Worm (Caenorhabditis elegans) whole organism, L3 larva: ENCODE data around the gene Y40B10A.11.
A peak's percentile ranks its signal among the peaks of the same experiment; 100 is the strongest.

Experiments used
- R02D3.7 ChIP-seq: fragments of 150-350 bp; optimal IDR thresholded peaks from 2 replicates; lab custom pipeline; 2014; ENCODE audit warnings: missing biosample characterization, missing genetic modification characterization
- ama-1 ChIP-seq: fragments of 150-350 bp; optimal IDR thresholded peaks from 2 replicates; lab custom pipeline; 2018
- ceh-16 ChIP-seq: sonication (generic microtip); optimal IDR thresholded peaks from 2 replicates; lab custom pipeline; 2017; ENCODE audit warnings: missing biosample characterization, missing genetic modification characterization
- ceh-28 ChIP-seq: fragments of 150-350 bp; optimal IDR thresholded peaks from 2 replicates; lab custom pipeline; 2014; ENCODE audit warnings: missing biosample characterization, missing genetic modification reagents, missing genetic modification characterization
- ceh-82 ChIP-seq: fragments of 150-350 bp; optimal IDR thresholded peaks from 2 replicates; lab custom pipeline; 2014; ENCODE audit warnings: missing biosample characterization, missing genetic modification characterization
- ceh-9 ChIP-seq: sonication (generic microtip); optimal IDR thresholded peaks from 2 replicates; lab custom pipeline; 2018; ENCODE audit warnings: missing biosample characterization, missing genetic modification characterization
- daf-12 ChIP-seq: fragments of 150-350 bp; optimal IDR thresholded peaks from 2 replicates; lab custom pipeline; 2014; ENCODE audit warnings: missing biosample characterization, missing genetic modification reagents, missing genetic modification characterization
- egl-27 ChIP-seq: sonication (generic microtip); optimal IDR thresholded peaks from 4 replicates; lab custom pipeline; 2017; ENCODE audit warnings: missing biosample characterization, missing genetic modification reagents, missing genetic modification characterization
- egl-5 ChIP-seq: fragments of 150-350 bp; optimal IDR thresholded peaks from 2 replicates; lab custom pipeline; 2017; ENCODE audit warnings: missing biosample characterization, missing genetic modification reagents, missing genetic modification characterization, inconsistent platforms
- elt-1 ChIP-seq: fragments of 150-350 bp; optimal IDR thresholded peaks from 2 replicates; lab custom pipeline; 2014; ENCODE audit warnings: missing biosample characterization, missing genetic modification characterization
- elt-2 ChIP-seq: sonication (generic microtip); optimal IDR thresholded peaks from 2 replicates; lab custom pipeline; 2016; ENCODE audit warnings: missing genetic modification reagents, mild to moderate bottlenecking, missing genetic modification characterization, missing compliant biosample characterization
- elt-3 ChIP-seq, 3 experiments: fragments of 150-350 bp in 1 of 3; sonication (generic microtip) in 2 of 3; optimal IDR thresholded peaks; 2 replicates in 2 of 3; 4 replicates in 1 of 3; lab custom pipeline; 2014 to 2017; ENCODE audit warnings: missing biosample characterization in 3 of 3, missing genetic modification characterization in 3 of 3
- fkh-2 ChIP-seq: fragments of 150-350 bp; optimal IDR thresholded peaks from 2 replicates; lab custom pipeline; 2014; ENCODE audit warnings: missing biosample characterization, missing genetic modification reagents, missing genetic modification characterization
- fos-1 ChIP-seq: fragments of 150-350 bp; optimal IDR thresholded peaks from 2 replicates; lab custom pipeline; 2014; ENCODE audit warnings: missing biosample characterization, missing genetic modification characterization
- hmg-11 ChIP-seq: sonication (generic microtip); optimal IDR thresholded peaks from 2 replicates; lab custom pipeline; 2016; ENCODE audit warnings: missing genetic modification characterization, missing compliant biosample characterization
- jun-1 ChIP-seq: fragments of 150-350 bp; optimal IDR thresholded peaks from 2 replicates; lab custom pipeline; 2014; ENCODE audit warnings: missing biosample characterization, missing genetic modification reagents, missing genetic modification characterization
- lin-15B ChIP-seq: fragments of 150-350 bp; optimal IDR thresholded peaks from 2 replicates; lab custom pipeline; 2014; ENCODE audit warnings: missing biosample characterization, missing genetic modification characterization
- lsy-12 ChIP-seq: sonication (generic microtip); optimal IDR thresholded peaks from 2 replicates; lab custom pipeline; 2016; ENCODE audit warnings: mild to moderate bottlenecking, missing genetic modification characterization, missing compliant biosample characterization
- mdl-1 ChIP-seq: fragments of 150-350 bp; optimal IDR thresholded peaks from 2 replicates; lab custom pipeline; 2014; ENCODE audit warnings: missing biosample characterization, missing genetic modification characterization
- mml-1 ChIP-seq: fragments of 150-350 bp; sonication (generic microtip); optimal IDR thresholded peaks from 3 replicates; lab custom pipeline; 2014; ENCODE audit warnings: missing biosample characterization, missing genetic modification characterization
- nfya-1 ChIP-seq: sonication (generic microtip); optimal IDR thresholded peaks from 2 replicates; lab custom pipeline; 2017; ENCODE audit warnings: missing genetic modification characterization, mild to moderate bottlenecking, missing compliant biosample characterization, antibody characterized with exemption, moderate library complexity; ENCODE audit not compliant: insufficient read depth
- nhr-11 ChIP-seq: fragments of 150-350 bp; optimal IDR thresholded peaks from 2 replicates; lab custom pipeline; 2014; ENCODE audit warnings: missing biosample characterization, missing genetic modification characterization
- nhr-25 ChIP-seq: sonication (generic microtip); optimal IDR thresholded peaks from 2 replicates; lab custom pipeline; 2017; ENCODE audit warnings: missing biosample characterization, missing genetic modification characterization
- nhr-28 ChIP-seq: fragments of 150-350 bp; optimal IDR thresholded peaks from 2 replicates; lab custom pipeline; 2014; ENCODE audit warnings: missing biosample characterization, missing genetic modification characterization
- nhr-43 ChIP-seq: sonication (generic microtip); optimal IDR thresholded peaks from 2 replicates; lab custom pipeline; 2016; ENCODE audit warnings: mild to moderate bottlenecking, missing genetic modification characterization, missing compliant biosample characterization; ENCODE audit not compliant: poor library complexity, severe bottlenecking
- nhr-67 ChIP-seq: fragments of 150-350 bp; optimal IDR thresholded peaks from 2 replicates; lab custom pipeline; 2014; ENCODE audit warnings: missing biosample characterization, missing genetic modification characterization
- nhr-77 ChIP-seq: fragments of 150-350 bp; optimal IDR thresholded peaks from 2 replicates; lab custom pipeline; 2014; ENCODE audit warnings: missing biosample characterization, missing genetic modification characterization
- pha-4 ChIP-seq: fragments of 150-350 bp; optimal IDR thresholded peaks from 2 replicates; lab custom pipeline; 2014; ENCODE audit warnings: missing biosample characterization, missing genetic modification reagents, missing genetic modification characterization
- pqm-1 ChIP-seq: fragments of 150-350 bp; optimal IDR thresholded peaks from 2 replicates; lab custom pipeline; 2017; ENCODE audit warnings: missing biosample characterization, missing genetic modification characterization, inconsistent platforms
- skn-1 ChIP-seq: fragments of 150-350 bp; optimal IDR thresholded peaks from 2 replicates; lab custom pipeline; 2014; ENCODE audit warnings: missing biosample characterization, missing genetic modification characterization
- tbx-2 ChIP-seq: sonication (generic microtip); optimal IDR thresholded peaks from 2 replicates; lab custom pipeline; 2016; ENCODE audit warnings: mild to moderate bottlenecking, missing genetic modification characterization, missing compliant biosample characterization
- unc-39 ChIP-seq: sonication (generic microtip); optimal IDR thresholded peaks from 4 replicates; lab custom pipeline; 2017; ENCODE audit warnings: missing biosample characterization, missing genetic modification characterization
- zag-1 ChIP-seq: fragments of 150-350 bp; optimal IDR thresholded peaks from 2 replicates; lab custom pipeline; 2014; ENCODE audit warnings: missing biosample characterization, missing genetic modification characterization
- ztf-4 ChIP-seq: fragments of 150-350 bp; optimal IDR thresholded peaks from 2 replicates; lab custom pipeline; 2014; ENCODE audit warnings: missing biosample characterization, missing genetic modification characterization

Y40B10A.11 gene

ce11 chrV:2054254-2054653 is 2.8 kb upstream of the Y40B10A.11 start:
- no peak for TF ChIP-seq hmg-11 (tag; lab: Kevin White, UChicago)
- TF ChIP-seq jun-1 (tag; lab: Kevin White, UChicago): no peak
- no peak for TF ChIP-seq elt-2 (tag; lab: Kevin White, UChicago)
- no peak for TF ChIP-seq egl-5 (tag; lab: Kevin White, UChicago)
- no peak for TF ChIP-seq ceh-82
- TF ChIP-seq nhr-67 (tag; lab: Kevin White, UChicago): no peak
- no peak for TF ChIP-seq daf-12 (tag; lab: Kevin White, UChicago)
- no peak for TF ChIP-seq nhr-25 (tag; lab: Kevin White, UChicago)
- no peak for TF ChIP-seq mdl-1 (tag; lab: Kevin White, UChicago)
- no peak for TF ChIP-seq nhr-77 (tag; lab: Kevin White, UChicago)
- no peak for TF ChIP-seq ceh-16
- no peak for TF ChIP-seq unc-39 (tag; lab: Kevin White, UChicago)

- TF ChIP-seq elt-3 (tag; optimal IDR thresholded peaks at IDR 0.05; lab: Kevin White, UChicago) (no peak), skn-1 (tag; lab: Kevin White, UChicago) (no peak), nfya-1 (no peak), ceh-28 (tag; lab: Kevin White, UChicago) (no peak), lin-15B (no peak), tbx-2 (tag; lab: Kevin White, UChicago) (no peak), zag-1 (tag; lab: Kevin White, UChicago) (no peak)
- TF ChIP-seq, all 47 proteins: peak for 0
These were observed 2.1 kb upstream of the Y40B10A.11 start, which contains the start of gene comt-5 for ce11 chrV:2053509-2053908. comt-5 (minus strand) TSS chrV:2053609.

- no peak for TF ChIP-seq elt-3 (tag; optimal IDR thresholded peaks at IDR 0.05; lab: Kevin White, UChicago)
- no peak for TF ChIP-seq ceh-16
- no peak for TF ChIP-seq nhr-25 (tag; lab: Kevin White, UChicago)
These were observed 617 bp downstream of the Y40B10A.11 start for ce11 chrV:2050790-2051189.

DNA sequence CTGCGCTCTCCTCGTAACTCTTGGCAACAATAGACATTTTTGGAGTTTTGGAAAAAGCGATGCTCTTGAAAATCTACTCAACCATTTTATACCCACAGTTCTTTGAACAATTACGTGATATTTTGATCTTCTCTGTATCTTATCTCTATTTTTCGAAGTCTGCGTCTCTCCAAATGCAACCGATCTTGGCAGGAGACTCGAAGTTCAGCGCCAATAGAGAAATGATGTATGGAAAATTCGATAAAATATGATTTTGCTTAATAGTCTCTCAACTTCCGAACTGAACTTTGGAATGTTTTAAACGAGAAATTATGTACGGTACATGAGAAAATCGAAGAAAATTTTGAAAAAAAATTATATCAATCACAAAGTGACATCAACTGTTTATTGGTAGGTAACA is 1.3 kb downstream of the Y40B10A.11 start, which contains the start of gene comt-4:
TSS of gene comt-4 (minus strand) at position 50 of the 400 bp plus-strand sequence.
- no peak for TF ChIP-seq skn-1 (tag; lab: Kevin White, UChicago)
- peak; percentile 60 for TF ChIP-seq pqm-1 (tag; lab: Kevin White, UChicago)
- no peak for TF ChIP-seq nhr-28 (tag; lab: Kevin White, UChicago)
- TF ChIP-seq elt-2 (tag; lab: Kevin White, UChicago): peak; percentile 51

DNA sequence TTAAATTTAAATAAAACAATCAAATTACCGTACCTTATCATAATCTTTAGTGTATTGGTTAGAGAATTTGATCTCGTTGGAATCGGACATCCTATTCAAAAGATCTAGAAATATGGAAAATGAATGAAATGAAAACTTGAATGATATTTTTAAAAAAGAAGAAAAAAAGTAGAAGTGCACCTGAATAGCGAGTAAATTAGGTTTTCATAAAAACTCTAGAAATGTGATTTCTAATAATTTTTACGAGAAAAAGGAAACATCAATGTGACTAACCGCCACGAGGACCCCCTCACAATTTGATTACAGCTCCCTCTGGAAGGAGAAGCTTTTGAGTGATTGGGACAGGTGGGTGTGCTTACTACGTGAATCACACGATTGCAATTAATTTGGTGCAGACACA is 5.5 kb downstream of the Y40B10A.11 start, which contains the start of gene Y40B10A.5:
TSS of gene Y40B10A.5 (minus strand) at position 101 of the 400 bp plus-strand sequence.
- no peak for TF ChIP-seq nhr-11 (tag; lab: Kevin White, UChicago)
- TF ChIP-seq fkh-2 (tag; lab: Kevin White, UChicago): no peak
- no peak for TF ChIP-seq ztf-4 (tag; lab: Kevin White, UChicago)
- no peak for TF ChIP-seq unc-39 (tag; lab: Kevin White, UChicago)
- TF ChIP-seq elt-1: no peak
- TF ChIP-seq nhr-67 (tag; lab: Kevin White, UChicago): no peak
- no peak for TF ChIP-seq hmg-11 (tag; lab: Kevin White, UChicago)
- TF ChIP-seq ceh-9 (tag; lab: Kevin White, UChicago): no peak
- no peak for TF ChIP-seq pqm-1 (tag; lab: Kevin White, UChicago)
- TF ChIP-seq nhr-25 (tag; lab: Kevin White, UChicago): no peak
- no peak for TF ChIP-seq fos-1 (tag; lab: Kevin White, UChicago)
- TF ChIP-seq elt-3 (tag; optimal IDR thresholded peaks at IDR 0.05; lab: Kevin White, UChicago): no peak
- no peak for TF ChIP-seq skn-1 (tag; lab: Kevin White, UChicago)
- no peak for TF ChIP-seq R02D3.7
- TF ChIP-seq ceh-16: no peak
- TF ChIP-seq mml-1: no peak
- TF ChIP-seq egl-27 (tag; lab: Kevin White, UChicago): no peak
- TF ChIP-seq lsy-12 (tag; lab: Kevin White, UChicago): no peak
- TF ChIP-seq, all 47 proteins: peak for 0

ce11 chrV:2035545-2035944 is 15.9 kb downstream of the Y40B10A.11 start, which contains the start of gene srab-23:
srab-23 (minus strand) TSS chrV:2035645.
- no peak for TF ChIP-seq lin-15B
- TF ChIP-seq nhr-25 (tag; lab: Kevin White, UChicago): no peak
- no peak for TF ChIP-seq nhr-43 (tag; lab: Kevin White, UChicago)
- TF ChIP-seq tbx-2 (tag; lab: Kevin White, UChicago): no peak
- TF ChIP-seq R02D3.7: no peak
- TF ChIP-seq pha-4 (tag; lab: Kevin White, UChicago): no peak
- TF ChIP-seq nfya-1: no peak
- no peak for TF ChIP-seq ama-1 (lab: Kevin White, UChicago)
- TF ChIP-seq lsy-12 (tag; lab: Kevin White, UChicago): no peak
